5 worm cellular contexts compared by ENCODE assay signal in genomic region chrX:10372556-10372955, ce11.
TF ChIP-seq lines count a peak whose summit lies in the region.

Gene Y49A10A.2 (minus strand): TSS chrX:10372664.

TF ChIP-seq in whole organism, L1 larva, 84 proteins besides CTCF, POLR2A, EP300 and RAD21 (continues in another document):
- no peak for TF ChIP-seq hlh-17 (GFP tag; optimal IDR thresholded peaks at IDR 0.05; lab: Kevin White, UChicago; ENCODE audit: borderline replicate concordance)
- no peak for TF ChIP-seq nhr-77 (tag; optimal IDR thresholded peaks at IDR 0.05; lab: Kevin White, UChicago)
- TF ChIP-seq lin-39 (tag; optimal IDR thresholded peaks at IDR 0.05; lab: Kevin White, UChicago): no peak
- no peak for TF ChIP-seq nhr-84 (tag; optimal IDR thresholded peaks at IDR 0.05; lab: Kevin White, UChicago)
- TF ChIP-seq mep-1 (tag; optimal IDR thresholded peaks at IDR 0.05; lab: Kevin White, UChicago): peak; percentile 31
- TF ChIP-seq nhr-237 (tag; optimal IDR thresholded peaks at IDR 0.05; lab: Kevin White, UChicago): no peak
- TF ChIP-seq unc-98 (GFP tag; IDR thresholded peaks at IDR 0.05; lab: Robert Waterston, UW): no peak
- TF ChIP-seq ztf-4 (tag; optimal IDR thresholded peaks at IDR 0.05; lab: Kevin White, UChicago): no peak
- no peak for TF ChIP-seq zip-4 (GFP tag; optimal IDR thresholded peaks at IDR 0.05; lab: Kevin White, UChicago)
- no peak for TF ChIP-seq fos-1 (tag; optimal IDR thresholded peaks at IDR 0.05; lab: Kevin White, UChicago)
- TF ChIP-seq irx-1 (tag; optimal IDR thresholded peaks at IDR 0.05; lab: Kevin White, UChicago): no peak
- TF ChIP-seq nhr-90 (tag; optimal IDR thresholded peaks at IDR 0.05; lab: Kevin White, UChicago; ENCODE audit: poor library complexity): no peak
- TF ChIP-seq nhr-85 (tag; lab: Kevin White, UChicago): peak; percentile 57
- no peak for TF ChIP-seq sptf-1 (tag; optimal IDR thresholded peaks at IDR 0.05; lab: Kevin White, UChicago)
- no peak for TF ChIP-seq zag-1 (tag; optimal IDR thresholded peaks at IDR 0.05; lab: Kevin White, UChicago)
- TF ChIP-seq nhr-11 (tag; optimal IDR thresholded peaks at IDR 0.05; lab: Kevin White, UChicago): no peak
- TF ChIP-seq unc-62 (GFP tag; optimal IDR thresholded peaks at IDR 0.05; lab: Kevin White, UChicago): no peak
- TF ChIP-seq alr-1 (tag; optimal IDR thresholded peaks at IDR 0.05; lab: Kevin White, UChicago; ENCODE audit: borderline replicate concordance): no peak
- TF ChIP-seq aly-2 (tag; optimal IDR thresholded peaks at IDR 0.05; lab: Kevin White, UChicago): no peak

TF ChIP-seq in whole organism, L3 larva, 47 proteins besides CTCF, POLR2A, EP300 and RAD21:
- TF ChIP-seq jun-1 (tag; optimal IDR thresholded peaks at IDR 0.05; lab: Kevin White, UChicago) (no peak), nhr-23 (tag; optimal IDR thresholded peaks at IDR 0.05; lab: Kevin White, UChicago) (peak; percentile 21), pha-4 (tag; optimal IDR thresholded peaks at IDR 0.05; lab: Kevin White, UChicago) (peak; percentile 36), snpc-4 (tag; optimal IDR thresholded peaks at IDR 0.05; lab: Kevin White, UChicago) (peak; percentile 23), hmg-11 (tag; optimal IDR thresholded peaks at IDR 0.05; lab: Kevin White, UChicago) (peak; percentile 45), lsy-12 (tag; optimal IDR thresholded peaks at IDR 0.05; lab: Kevin White, UChicago) (no peak), nfya-1 (tag; optimal IDR thresholded peaks at IDR 0.05; lab: Kevin White, UChicago; ENCODE audit: insufficient read depth) (peak; percentile 49)

TF ChIP-seq in whole organism, early embryonic, 17 proteins besides CTCF, POLR2A, EP300 and RAD21:
- no peak for TF ChIP-seq ceh-36 (tag; optimal IDR thresholded peaks at IDR 0.05; lab: Kevin White, UChicago)
- TF ChIP-seq ets-7 (tag; optimal IDR thresholded peaks at IDR 0.05; lab: Kevin White, UChicago): no peak
- no peak for TF ChIP-seq hmbx-1 (tag; optimal IDR thresholded peaks at IDR 0.05; lab: Kevin White, UChicago)
- 0 out of 2 replicates have a peak, but pooled peaks have one; percentile 20 for TF ChIP-seq tbx-37 (GFP tag; conservative IDR thresholded peaks at IDR 0.05; lab: Robert Waterston, UW)
- no peak for TF ChIP-seq B0310.2 (tag; optimal IDR thresholded peaks at IDR 0.05; lab: Kevin White, UChicago)
- peak; percentile 61; the same call in 1 of the 2 replicates for TF ChIP-seq sea-1 (GFP tag; conservative IDR thresholded peaks at IDR 0.05; lab: Robert Waterston, UW)
- peak; percentile 13 for TF ChIP-seq F13C5.2 (tag; optimal IDR thresholded peaks at IDR 0.05; lab: Kevin White, UChicago)
- no peak for TF ChIP-seq pes-1 (GFP tag; IDR thresholded peaks at IDR 0.05; lab: Robert Waterston, UW)
- peak; percentile 73 for TF ChIP-seq hmg-4 (GFP tag; optimal IDR thresholded peaks at IDR 0.05; lab: Kevin White, UChicago)
- peak; percentile 17; the same call in 1 of the 2 replicates for TF ChIP-seq flt-1 (GFP tag; IDR thresholded peaks at IDR 0.05; lab: Robert Waterston, UW)
- no peak for TF ChIP-seq hnd-1 (tag; optimal IDR thresholded peaks at IDR 0.05; lab: Kevin White, UChicago)

TF ChIP-seq in whole organism, midembryonic, 9 proteins besides CTCF, POLR2A, EP300 and RAD21:
- TF ChIP-seq flt-1 (GFP tag; IDR thresholded peaks at IDR 0.05; lab: Robert Waterston, UW) (no peak; the same call in 1 of the 2 replicates), T22C8.4 (GFP tag; IDR thresholded peaks at IDR 0.05; lab: Robert Waterston, UW) (no peak), klf-2 (GFP tag; conservative IDR thresholded peaks at IDR 0.05; lab: Robert Waterston, UW) (no peak), ztf-23 (GFP tag; IDR thresholded peaks at IDR 0.05; lab: Robert Waterston, UW) (0 out of 2 replicates have a peak, but pooled peaks have one; percentile 49), tab-1 (GFP tag; IDR thresholded peaks at IDR 0.05; lab: Robert Waterston, UW) (no peak), ref-1 (GFP tag; conservative IDR thresholded peaks at IDR 0.05; lab: Robert Waterston, UW) (no peak), ztf-29 (GFP tag; IDR thresholded peaks at IDR 0.05; lab: Robert Waterston, UW) (no peak), med-1 (GFP tag; optimal IDR thresholded peaks at IDR 0.05; lab: Kevin White, UChicago; ENCODE audit: insufficient read depth) (no peak), cog-1 (tag; optimal IDR thresholded peaks at IDR 0.05; lab: Kevin White, UChicago) (peak; percentile 12)

TF ChIP-seq in whole organism, young adult, 124 proteins besides CTCF, POLR2A, EP300 and RAD21:
- TF ChIP-seq nfyb-1 (GFP tag; IDR thresholded peaks at IDR 0.05; lab: Robert Waterston, UW) (0 out of 2 replicates have a peak, but pooled peaks have one; percentile 18), F10E7.11 (tag; optimal IDR thresholded peaks at IDR 0.05; lab: Kevin White, UChicago) (no peak), atf-7 (tag; optimal IDR thresholded peaks at IDR 0.05; lab: Kevin White, UChicago) (no peak), snpc-1.3 (tag; optimal IDR thresholded peaks at IDR 0.05; lab: Kevin White, UChicago; ENCODE audit: insufficient read depth) (no peak), hmg-20 (GFP tag; IDR thresholded peaks at IDR 0.05; lab: Robert Waterston, UW) (no peak), cebp-1 (GFP tag; IDR thresholded peaks at IDR 0.05; lab: Robert Waterston, UW) (no peak), cebp-1 (tag; optimal IDR thresholded peaks at IDR 0.05; lab: Kevin White, UChicago) (peak; percentile 27), ama-1 (optimal IDR thresholded peaks at IDR 0.05; lab: Kevin White, UChicago) (no peak), ama-1 (GFP tag; optimal IDR thresholded peaks at IDR 0.05; lab: Kevin White, UChicago) (no peak), ztf-26 (tag; optimal IDR thresholded peaks at IDR 0.05; lab: Kevin White, UChicago) (no peak), dpff-1 (tag; optimal IDR thresholded peaks at IDR 0.05; lab: Kevin White, UChicago) (no peak), snpc-3.4 (tag; optimal IDR thresholded peaks at IDR 0.05; lab: Kevin White, UChicago) (no peak), B0019.2 (GFP tag; conservative IDR thresholded peaks at IDR 0.05; lab: Robert Waterston, UW) (no peak), hlh-12 (tag; optimal IDR thresholded peaks at IDR 0.05; lab: Kevin White, UChicago) (no peak), T26A5.8 (tag; optimal IDR thresholded peaks at IDR 0.05; lab: Kevin White, UChicago) (no peak), K12H6.12 (tag; optimal IDR thresholded peaks at IDR 0.05; lab: Kevin White, UChicago) (peak; percentile 5), ceh-27 (GFP tag; optimal IDR thresholded peaks at IDR 0.05; lab: Kevin White, UChicago) (no peak), zfh-2 (GFP tag; conservative IDR thresholded peaks at IDR 0.05; lab: Robert Waterston, UW) (peak; percentile 41; the same call in 1 of the 2 replicates), lsy-27 (tag; optimal IDR thresholded peaks at IDR 0.05; lab: Kevin White, UChicago; ENCODE audit: borderline replicate concordance, insufficient read depth) (no peak), C06A6.2 (GFP tag; conservative IDR thresholded peaks at IDR 0.05; lab: Robert Waterston, UW) (no peak), ccch-3 (GFP tag; optimal IDR thresholded peaks at IDR 0.05; lab: Kevin White, UChicago) (no peak), hmg-1.2 (GFP tag; IDR thresholded peaks at IDR 0.05; lab: Robert Waterston, UW) (peak; percentile 78)
